Fruit fly (Drosophila melanogaster) whole organism, embryonic: ENCODE results near the gene NK7.1.

ENCODE experiments used
- B-H1 ChIP-seq: fragments of 200-800 bp; sonication (Bioruptor generic); IDR thresholded peaks from 3 replicates; pipeline ENCODE4 v1.3.6; 2022; ENCODE audit warnings: missing biosample characterization, missing genetic modification characterization
- BtbVII ChIP-seq: fragments of 200-800 bp; sonication (Bioruptor generic); optimal IDR thresholded peaks from 3 replicates; lab custom pipeline; 2017; ENCODE audit warnings: missing biosample characterization, mild to moderate bottlenecking, missing genetic modification characterization
- CG11398 ChIP-seq: fragments of 200-800 bp; sonication (Bioruptor generic); optimal IDR thresholded peaks from 2 replicates; lab custom pipeline; 2016; ENCODE audit warnings: missing biosample characterization, missing genetic modification characterization
- CG11696 ChIP-seq: fragments of 200-800 bp; sonication (Bioruptor generic); IDR thresholded peaks from 2 replicates; pipeline ENCODE4 v1.3.6; 2022; ENCODE audit warnings: missing biosample characterization, missing genetic modification characterization
- CG12104 ChIP-seq: fragments of 200-800 bp; sonication (Bioruptor generic); optimal IDR thresholded peaks from 3 replicates; lab custom pipeline; 2016; ENCODE audit warnings: missing biosample characterization, missing genetic modification characterization
- CG14441 ChIP-seq: fragments of 200-800 bp; sonication (Bioruptor generic); IDR thresholded peaks from 2 replicates; pipeline ENCODE4 v1.3.6; 2022; ENCODE audit warnings: missing biosample characterization, missing genetic modification characterization
- CG14860 ChIP-seq: fragments of 200-800 bp; sonication (Bioruptor generic); IDR thresholded peaks from 3 replicates; pipeline ENCODE4 v1.3.6; 2022; ENCODE audit warnings: missing biosample characterization, missing genetic modification characterization; ENCODE audit not compliant: partially characterized antibody
- CG17385 ChIP-seq: fragments of 200-800 bp; sonication (Bioruptor generic); optimal IDR thresholded peaks from 3 replicates; lab custom pipeline; 2018; ENCODE audit warnings: missing biosample characterization, mild to moderate bottlenecking, missing genetic modification characterization
- CG17568 ChIP-seq: fragments of 200-800 bp; sonication (Bioruptor generic); optimal IDR thresholded peaks from 2 replicates; lab custom pipeline; 2018; ENCODE audit warnings: missing biosample characterization, mild to moderate bottlenecking, missing genetic modification characterization, moderate library complexity
- CG18476 ChIP-seq: fragments of 200-800 bp; sonication (Bioruptor generic); optimal IDR thresholded peaks from 2 replicates; lab custom pipeline; 2016; ENCODE audit warnings: missing biosample characterization, mild to moderate bottlenecking, missing genetic modification characterization
- CG2202 ChIP-seq: fragments of 200-800 bp; sonication (Bioruptor generic); optimal IDR thresholded peaks from 2 replicates; lab custom pipeline; 2018; ENCODE audit warnings: missing biosample characterization, mild to moderate bottlenecking, missing genetic modification characterization
- CG42726 ChIP-seq: fragments of 200-800 bp; sonication (Bioruptor generic); IDR thresholded peaks from 2 replicates; pipeline ENCODE4 v1.3.6; 2022; ENCODE audit warnings: missing biosample characterization, missing genetic modification characterization; ENCODE audit not compliant: partially characterized antibody
- CG4360 ChIP-seq: fragments of 200-800 bp; sonication (Bioruptor generic); IDR thresholded peaks from 2 replicates; pipeline ENCODE4 v1.3.6; 2022; ENCODE audit warnings: missing biosample characterization, missing genetic modification characterization
- CG4707 ChIP-seq: fragments of 200-800 bp; sonication (Bioruptor generic); optimal IDR thresholded peaks from 2 replicates; lab custom pipeline; 2018; ENCODE audit warnings: missing biosample characterization, mild to moderate bottlenecking, missing genetic modification characterization, moderate library complexity
- CG6654 ChIP-seq: fragments of 200-800 bp; sonication (Bioruptor generic); optimal IDR thresholded peaks from 2 replicates; lab custom pipeline; 2017; ENCODE audit warnings: missing biosample characterization, mild to moderate bottlenecking, missing genetic modification characterization
- CG6854 ChIP-seq: fragments of 200-800 bp; sonication (Bioruptor generic); optimal IDR thresholded peaks from 3 replicates; lab custom pipeline; 2017; ENCODE audit warnings: missing biosample characterization, mild to moderate bottlenecking, missing genetic modification characterization
- CG7271 ChIP-seq: fragments of 200-800 bp; sonication (Bioruptor generic); optimal IDR thresholded peaks from 2 replicates; lab custom pipeline; 2018; ENCODE audit warnings: missing biosample characterization, mild to moderate bottlenecking, missing genetic modification characterization, moderate library complexity
- CG8359 ChIP-seq: fragments of 200-800 bp; sonication (Bioruptor generic); optimal IDR thresholded peaks from 2 replicates; lab custom pipeline; 2017; ENCODE audit warnings: missing biosample characterization, mild to moderate bottlenecking, missing genetic modification characterization, borderline replicate concordance
- CG8478 ChIP-seq: fragments of >200 bp; optimal IDR thresholded peaks from 2 replicates; lab custom pipeline; 2018
- Chrac-16 ChIP-seq: fragments of 200-800 bp; sonication (Bioruptor generic); optimal IDR thresholded peaks from 3 replicates; lab custom pipeline; 2016; ENCODE audit warnings: missing biosample characterization, missing genetic modification characterization
- CoRest ChIP-seq: fragments of 200-800 bp; sonication (Bioruptor generic); optimal IDR thresholded peaks from 3 replicates; lab custom pipeline; 2018; ENCODE audit warnings: missing biosample characterization, mild to moderate bottlenecking, missing genetic modification characterization, moderate library complexity
- CrebB ChIP-seq: fragments of 200-800 bp; sonication (Bioruptor generic); optimal IDR thresholded peaks from 3 replicates; lab custom pipeline; 2018; ENCODE audit warnings: missing biosample characterization, mild to moderate bottlenecking, missing genetic modification characterization
- D ChIP-seq, 2 experiments: fragments of 200-800 bp in 1 of 2; fragments of >200 bp in 1 of 2; sonication (Bioruptor generic) in 1 of 2; optimal IDR thresholded peaks; 2 replicates in 1 of 2; 3 replicates in 1 of 2; lab custom pipeline; 2017; ENCODE audit warnings: mild to moderate bottlenecking in 1 of 2, missing biosample characterization in 1 of 2, missing genetic modification characterization in 1 of 2, missing genetic modification reagents in 1 of 2
- D19A ChIP-seq: fragments of 200-800 bp; optimal IDR thresholded peaks from 3 replicates; lab custom pipeline; 2019; ENCODE audit warnings: missing biosample characterization, mild to moderate bottlenecking, missing genetic modification characterization, moderate library complexity
- Dll ChIP-seq: fragments of 200-800 bp; sonication (Bioruptor generic); IDR thresholded peaks from 4 replicates; pipeline ENCODE4 v1.3.6; 2022; ENCODE audit warnings: missing biosample characterization, missing genetic modification characterization; ENCODE audit not compliant: partially characterized antibody
- HLH54F ChIP-seq: fragments of 200-800 bp; sonication (Bioruptor generic); optimal IDR thresholded peaks from 3 replicates; lab custom pipeline; 2016; ENCODE audit warnings: missing biosample characterization, missing genetic modification characterization
- Hr3 ChIP-seq: fragments of 200-800 bp; sonication (Bioruptor generic); optimal IDR thresholded peaks from 3 replicates; lab custom pipeline; 2016; ENCODE audit warnings: missing biosample characterization, missing genetic modification characterization
- MTF-1 ChIP-seq: fragments of 200-800 bp; sonication (Bioruptor generic); optimal IDR thresholded peaks from 2 replicates; lab custom pipeline; 2018; ENCODE audit warnings: missing biosample characterization, mild to moderate bottlenecking, missing genetic modification characterization, borderline replicate concordance
- Max ChIP-seq: fragments of 200-800 bp; sonication (Bioruptor generic); optimal IDR thresholded peaks from 2 replicates; lab custom pipeline; 2016; ENCODE audit warnings: missing biosample characterization, mild to moderate bottlenecking, missing genetic modification characterization
- PHDP ChIP-seq: fragments of 200-800 bp; sonication (Bioruptor generic); optimal IDR thresholded peaks from 3 replicates; lab custom pipeline; 2018; ENCODE audit warnings: missing biosample characterization, mild to moderate bottlenecking, missing genetic modification characterization, moderate library complexity
- Ravus ChIP-seq: fragments of 200-800 bp; sonication (Bioruptor generic); IDR thresholded peaks from 2 replicates; pipeline ENCODE4 v1.3.6; 2022; ENCODE audit warnings: missing biosample characterization, missing genetic modification characterization
- Vsx1 ChIP-seq: fragments of 200-800 bp; sonication (Bioruptor generic); optimal IDR thresholded peaks from 2 replicates; lab custom pipeline; 2017; ENCODE audit warnings: missing biosample characterization, mild to moderate bottlenecking, missing genetic modification characterization, missing genetic modification reagents
- abd-A ChIP-seq: fragments of 200-800 bp; sonication (Bioruptor generic); optimal IDR thresholded peaks from 3 replicates; lab custom pipeline; 2019; ENCODE audit warnings: missing biosample characterization, mild to moderate bottlenecking, missing genetic modification characterization, moderate library complexity
- chm ChIP-seq: fragments of 200-800 bp; sonication (Bioruptor generic); IDR thresholded peaks from 2 replicates; pipeline ENCODE4 v1.3.6; 2022; ENCODE audit warnings: missing biosample characterization, missing genetic modification characterization
- croc ChIP-seq: fragments of 200-800 bp; sonication (Bioruptor generic); conservative IDR thresholded peaks from 3 replicates; pipeline ENCODE4 v1.3.6; 2022; ENCODE audit warnings: missing biosample characterization, missing genetic modification characterization
- crol ChIP-seq: fragments of 200-800 bp; sonication (Bioruptor generic); IDR thresholded peaks from 2 replicates; pipeline ENCODE4 v1.3.6; 2022; ENCODE audit warnings: missing biosample characterization, missing genetic modification characterization
- danr ChIP-seq: fragments of 200-800 bp; sonication (Bioruptor generic); IDR thresholded peaks from 2 replicates; pipeline ENCODE4 v1.3.6; 2022; ENCODE audit warnings: missing biosample characterization, missing genetic modification characterization
- dimm ChIP-seq: fragments of 200-800 bp; sonication (Bioruptor generic); IDR thresholded peaks from 2 replicates; pipeline ENCODE4 v1.3.6; 2022; ENCODE audit warnings: missing biosample characterization, missing genetic modification characterization
- esg ChIP-seq: fragments of 200-800 bp; sonication (Bioruptor generic); conservative IDR thresholded peaks from 2 replicates; pipeline ENCODE4 v1.3.6; 2022; ENCODE audit warnings: missing biosample characterization, missing genetic modification characterization
- eyg ChIP-seq: fragments of 200-800 bp; sonication (Bioruptor generic); optimal IDR thresholded peaks from 3 replicates; lab custom pipeline; 2016; ENCODE audit warnings: missing biosample characterization, missing genetic modification characterization
- gce ChIP-seq: fragments of 200-800 bp; sonication (Bioruptor generic); IDR thresholded peaks from 3 replicates; pipeline ENCODE4 v1.3.6; 2022; ENCODE audit warnings: missing biosample characterization, missing genetic modification characterization
- gfzf ChIP-seq: fragments of 200-800 bp; sonication (Bioruptor generic); optimal IDR thresholded peaks from 2 replicates; lab custom pipeline; 2016; ENCODE audit warnings: missing biosample characterization, mild to moderate bottlenecking, missing genetic modification characterization, moderate library complexity
- grn ChIP-seq: fragments of 200-800 bp; sonication (Bioruptor generic); optimal IDR thresholded peaks from 3 replicates; lab custom pipeline; 2017; ENCODE audit warnings: missing biosample characterization, missing genetic modification characterization
- gro ChIP-seq: fragments of 200-800 bp; sonication (Bioruptor generic); optimal IDR thresholded peaks from 2 replicates; lab custom pipeline; 2016; ENCODE audit warnings: missing biosample characterization, missing genetic modification characterization
- kah ChIP-seq: fragments of 200-800 bp; sonication (Bioruptor generic); optimal IDR thresholded peaks from 2 replicates; lab custom pipeline; 2018; ENCODE audit warnings: missing biosample characterization, mild to moderate bottlenecking, missing genetic modification characterization
- ro ChIP-seq: fragments of 200-800 bp; sonication (Bioruptor generic); IDR thresholded peaks from 2 replicates; pipeline ENCODE4 v1.3.6; 2022; ENCODE audit warnings: missing biosample characterization, missing genetic modification characterization
- trh ChIP-seq: fragments of 200-800 bp; sonication (Bioruptor generic); optimal IDR thresholded peaks from 2 replicates; lab custom pipeline; 2016; ENCODE audit warnings: missing biosample characterization, missing genetic modification characterization
- unpg ChIP-seq: fragments of 200-800 bp; sonication (Bioruptor generic); optimal IDR thresholded peaks from 3 replicates; lab custom pipeline; 2018; ENCODE audit warnings: missing biosample characterization, mild to moderate bottlenecking, missing genetic modification characterization, moderate library complexity
- wdn ChIP-seq: fragments of 200-800 bp; sonication (Bioruptor generic); IDR thresholded peaks from 2 replicates; pipeline ENCODE4 v1.3.6; 2022; ENCODE audit warnings: missing biosample characterization, missing genetic modification characterization

NK7.1 gene

dm6 chr3R:14413406-14414043, 40.8 kb upstream of the NK7.1 start (continued):
- TF ChIP-seq BtbVII (GFP tag; lab: Kevin White, UChicago) = no peak
- TF ChIP-seq CG18476 (GFP tag; lab: Kevin White, UChicago) = peak; percentile 25
- TF ChIP-seq B-H1 (GFP tag; lab: Robert Waterston, UW) = 0 out of 3 replicates have a peak, but pooled peaks have one; percentile 29
- no peak for TF ChIP-seq CG42726 (GFP tag; lab: Robert Waterston, UW)
- peak; percentile 43; the same call in 1 of the 2 replicates for TF ChIP-seq CG11696 (GFP tag; lab: Robert Waterston, UW)
- peak; percentile 24 for TF ChIP-seq Max (GFP tag; lab: Kevin White, UChicago)
- TF ChIP-seq unpg (GFP tag; lab: Kevin White, UChicago) = peak; percentile 65
- no peak for TF ChIP-seq CG17568
- no peak for TF ChIP-seq Vsx1
- TF ChIP-seq CG12104 (GFP tag; lab: Kevin White, UChicago) = peak; percentile 19
- TF ChIP-seq HLH54F (GFP tag; lab: Kevin White, UChicago) = no peak
- TF ChIP-seq Dll (GFP tag; lab: Robert Waterston, UW) = no peak
- peak; percentile 17 for TF ChIP-seq CG6654
- peak; percentile 18 for TF ChIP-seq CG17385 (GFP tag; lab: Kevin White, UChicago)
- no peak for TF ChIP-seq CG4707 (GFP tag; lab: Kevin White, UChicago)
- peak; percentile 67 for TF ChIP-seq chm (GFP tag; lab: Robert Waterston, UW)
- TF ChIP-seq kah = no peak
- no peak; the same call in 2 of the 3 replicates for TF ChIP-seq gce (GFP tag; lab: Robert Waterston, UW)
- no peak for TF ChIP-seq CG8478 (lab: Kevin White, UChicago)
- peak; percentile 58 for TF ChIP-seq CG14441
- TF ChIP-seq CG8359 (GFP tag; lab: Kevin White, UChicago) = no peak
- TF ChIP-seq CoRest = peak; percentile 26
- TF ChIP-seq esg (GFP tag; lab: Robert Waterston, UW) = peak; percentile 46
- peak; percentile 14 for TF ChIP-seq CG11398 (GFP tag; lab: Kevin White, UChicago)
- TF ChIP-seq CG14860 (GFP tag; lab: Robert Waterston, UW) = no peak
- no peak for TF ChIP-seq danr (GFP tag; lab: Robert Waterston, UW)
- TF ChIP-seq PHDP (tag; lab: Kevin White, UChicago) = peak; percentile 49
- no peak for TF ChIP-seq CG2202 (tag; lab: Kevin White, UChicago)
- TF ChIP-seq CG6854 (GFP tag; lab: Kevin White, UChicago) = no peak
- peak; percentile 47; the same call in 2 of the 3 replicates for TF ChIP-seq croc (GFP tag; lab: Robert Waterston, UW)
- TF ChIP-seq grn (GFP tag; lab: Kevin White, UChicago) = no peak
- TF ChIP-seq dimm (GFP tag; lab: Robert Waterston, UW) = 0 out of 2 replicates have a peak, but pooled peaks have one; percentile 40
- peak; percentile 31 for TF ChIP-seq Hr3 (GFP tag; lab: Kevin White, UChicago)
- TF ChIP-seq gro (GFP tag; lab: Kevin White, UChicago) = no peak
- TF ChIP-seq ro (GFP tag; lab: Robert Waterston, UW) = no peak
- TF ChIP-seq crol = no peak
- TF ChIP-seq abd-A (tag; lab: Kevin White, UChicago) = no peak
- TF ChIP-seq D19A (tag; lab: Kevin White, UChicago) = peak; percentile 51
- TF ChIP-seq D (optimal IDR thresholded peaks at IDR 0.05; lab: Kevin White, UChicago) = no peak
- TF ChIP-seq D (GFP tag; optimal IDR thresholded peaks at IDR 0.05; lab: Kevin White, UChicago) = peak; percentile 62
- TF ChIP-seq wdn (GFP tag; lab: Robert Waterston, UW) = no peak
- TF ChIP-seq CrebB = no peak
- TF ChIP-seq eyg = no peak
- no peak for TF ChIP-seq Ravus (GFP tag; lab: Robert Waterston, UW)
- no peak for TF ChIP-seq MTF-1 (GFP tag; lab: Kevin White, UChicago)
- TF ChIP-seq CG7271 (tag; lab: Kevin White, UChicago) = no peak
- TF ChIP-seq Chrac-16 (GFP tag; lab: Kevin White, UChicago) = peak; percentile 61
- no peak for TF ChIP-seq CG4360 (GFP tag; lab: Robert Waterston, UW)
- no peak for TF ChIP-seq trh (GFP tag; lab: Kevin White, UChicago)
- no peak for TF ChIP-seq gfzf (GFP tag; lab: Kevin White, UChicago)
